Fruit fly (Drosophila melanogaster) whole organism, adult: Measurements from ENCODE around the gene Cad86C.
A peak's percentile ranks its signal among the peaks of the same experiment; 100 is the strongest.

ENCODE experiments used
- CG11617 ChIP-seq: fragments of 200-800 bp; sonication (Bioruptor generic); optimal IDR thresholded peaks from 2 replicates; lab custom pipeline; 2017; ENCODE audit warnings: mild to moderate bottlenecking, missing biosample characterization, missing genetic modification reagents, missing genetic modification characterization
- CG12768 ChIP-seq: fragments of 200-800 bp; sonication (Bioruptor generic); optimal IDR thresholded peaks from 2 replicates; lab custom pipeline; 2017; ENCODE audit warnings: missing biosample characterization, missing genetic modification characterization, mild to moderate bottlenecking, moderate library complexity, missing genetic modification reagents
- CG14711 ChIP-seq: fragments of 200-800 bp; sonication (Bioruptor generic); optimal IDR thresholded peaks from 2 replicates; lab custom pipeline; 2018; ENCODE audit warnings: missing biosample characterization, mild to moderate bottlenecking, missing genetic modification characterization, moderate library complexity
- CG1620 ChIP-seq: fragments of 200-800 bp; sonication (Bioruptor generic); optimal IDR thresholded peaks from 2 replicates; lab custom pipeline; 2016; ENCODE audit warnings: missing biosample characterization, missing genetic modification characterization
- CG33017 ChIP-seq: fragments of 200-800 bp; sonication (Bioruptor generic); optimal IDR thresholded peaks from 2 replicates; lab custom pipeline; 2018; ENCODE audit warnings: missing biosample characterization, mild to moderate bottlenecking, missing genetic modification characterization, moderate library complexity
- CG5204 ChIP-seq: fragments of 200-800 bp; sonication (Bioruptor generic); optimal IDR thresholded peaks from 2 replicates; lab custom pipeline; 2016; ENCODE audit warnings: missing biosample characterization, missing genetic modification characterization
- CG7045 ChIP-seq: fragments of 200-800 bp; sonication (Bioruptor generic); optimal IDR thresholded peaks from 2 replicates; lab custom pipeline; 2017; ENCODE audit warnings: missing biosample characterization, mild to moderate bottlenecking, missing genetic modification characterization
- CG7101 ChIP-seq: fragments of 200-800 bp; sonication (Bioruptor generic); optimal IDR thresholded peaks from 2 replicates; lab custom pipeline; 2018; ENCODE audit warnings: missing biosample characterization, mild to moderate bottlenecking, missing genetic modification characterization, moderate library complexity
- Clk ChIP-seq: fragments of 200-800 bp; sonication (Bioruptor generic); optimal IDR thresholded peaks from 2 replicates; lab custom pipeline; 2017; ENCODE audit warnings: missing biosample characterization, missing genetic modification characterization
- Crg-1 ChIP-seq: fragments of 200-800 bp; sonication (Bioruptor generic); optimal IDR thresholded peaks from 2 replicates; lab custom pipeline; 2016; ENCODE audit warnings: missing biosample characterization, missing genetic modification characterization
- Hr96 ChIP-seq: fragments of 200-800 bp; sonication (Bioruptor generic); optimal IDR thresholded peaks from 2 replicates; lab custom pipeline; 2016; ENCODE audit warnings: missing biosample characterization, missing genetic modification characterization
- Mnt ChIP-seq: fragments of 200-800 bp; sonication (Bioruptor generic); optimal IDR thresholded peaks from 2 replicates; lab custom pipeline; 2016; ENCODE audit warnings: missing biosample characterization, mild to moderate bottlenecking, missing genetic modification characterization
- bab1 ChIP-seq: fragments of 200-800 bp; sonication (Bioruptor generic); optimal IDR thresholded peaks from 3 replicates; lab custom pipeline; 2019; ENCODE audit warnings: missing biosample characterization, mild to moderate bottlenecking, missing genetic modification characterization, moderate library complexity
- cic ChIP-seq: fragments of 200-800 bp; sonication (Bioruptor generic); optimal IDR thresholded peaks from 2 replicates; lab custom pipeline; 2017; ENCODE audit warnings: missing biosample characterization, mild to moderate bottlenecking, missing genetic modification characterization, moderate library complexity
- cnc ChIP-seq, 2 experiments: fragments of >200 bp; optimal IDR thresholded peaks; 2 replicates each; lab custom pipeline; 2017
- kay ChIP-seq: fragments of 200-800 bp; sonication (Bioruptor generic); peaks from one replicate; lab custom pipeline; 2016; ENCODE audit warnings: missing biosample characterization, missing genetic modification characterization, borderline replicate concordance
- ovo ChIP-seq: fragments of 200-800 bp; sonication (Bioruptor generic); optimal IDR thresholded peaks from 2 replicates; lab custom pipeline; 2016; ENCODE audit warnings: missing biosample characterization, missing genetic modification characterization
- pad ChIP-seq: fragments of 200-800 bp; sonication (Bioruptor generic); optimal IDR thresholded peaks from 3 replicates; lab custom pipeline; 2017; ENCODE audit warnings: missing biosample characterization, missing genetic modification characterization, mild to moderate bottlenecking, moderate library complexity, missing genetic modification reagents
- tj ChIP-seq: fragments of 200-800 bp; sonication (Bioruptor generic); optimal IDR thresholded peaks from 3 replicates; lab custom pipeline; 2017; ENCODE audit warnings: missing biosample characterization, mild to moderate bottlenecking, missing genetic modification characterization, moderate library complexity
- toe ChIP-seq: fragments of 200-800 bp; sonication (Bioruptor generic); optimal IDR thresholded peaks from 2 replicates; lab custom pipeline; 2016; ENCODE audit warnings: missing biosample characterization, missing genetic modification characterization

Gene Cad86C

dm6 chr3R:10884031-10884677 lies 57.3 kb downstream of the Cad86C start:
- TF ChIP-seq Mnt (GFP tag; lab: Kevin White, UChicago), result no peak
- peak; percentile 7 for TF ChIP-seq CG12768
- TF ChIP-seq toe (GFP tag; lab: Kevin White, UChicago), result no peak
- no peak for TF ChIP-seq bab1 (GFP tag; lab: Kevin White, UChicago)
- TF ChIP-seq CG1620 (GFP tag; lab: Kevin White, UChicago), result no peak
- no peak for TF ChIP-seq kay (GFP tag; lab: Kevin White, UChicago)
- TF ChIP-seq CG33017 (tag; lab: Kevin White, UChicago), result peak; percentile 25

- no peak for TF ChIP-seq pad (GFP tag; lab: Kevin White, UChicago)
- no peak for TF ChIP-seq CG1620 (GFP tag; lab: Kevin White, UChicago)
- no peak for TF ChIP-seq CG7045 (GFP tag; lab: Kevin White, UChicago)
Measured at dm6 chr3R:10884678-10885421, 58.0 kb downstream of the Cad86C start, which contains the start of gene CG14696. CG14696 (minus strand) TSS chr3R:10885001.

- TF ChIP-seq CG11617 (no peak), Mnt (GFP tag; lab: Kevin White, UChicago) (peak; percentile 9), bab1 (GFP tag; lab: Kevin White, UChicago) (peak; percentile 30), cic (GFP tag; lab: Kevin White, UChicago) (peak; percentile 4)
Measured at dm6 chr3R:10885422-10886081, 58.7 kb downstream of the Cad86C start, which contains the start of gene Leash. Leash (plus strand) TSS chr3R:10885540.

dm6 chr3R:10886462-10887315 lies 59.8 kb downstream of the Cad86C start:
- TF ChIP-seq CG7045 (GFP tag; lab: Kevin White, UChicago), result peak; percentile 94
- TF ChIP-seq cnc (optimal IDR thresholded peaks at IDR 0.05; lab: Kevin White, UChicago), result no peak
- TF ChIP-seq CG14711 (tag; lab: Kevin White, UChicago), result peak; percentile 87
- TF ChIP-seq Hr96 (GFP tag; lab: Kevin White, UChicago), result peak; percentile 92
- peak; percentile 95 for TF ChIP-seq bab1 (GFP tag; lab: Kevin White, UChicago)
- TF ChIP-seq CG1620 (GFP tag; lab: Kevin White, UChicago), result peak; percentile 89
- TF ChIP-seq CG11617, result peak; percentile 97
- TF ChIP-seq tj (GFP tag; lab: Kevin White, UChicago), result peak; percentile 78
- TF ChIP-seq Mnt (GFP tag; lab: Kevin White, UChicago), result peak; percentile 83
- peak; percentile 97 for TF ChIP-seq CG5204
- peak; percentile 88 for TF ChIP-seq Clk (GFP tag; lab: Kevin White, UChicago)
- TF ChIP-seq CG7101 (tag; lab: Kevin White, UChicago), result peak; percentile 95
- peak; percentile 94 for TF ChIP-seq Crg-1 (GFP tag; lab: Kevin White, UChicago)
- TF ChIP-seq toe (GFP tag; lab: Kevin White, UChicago), result peak; percentile 92
- peak; percentile 79 for TF ChIP-seq ovo
- TF ChIP-seq pad (GFP tag; lab: Kevin White, UChicago), result peak; percentile 97
- TF ChIP-seq CG33017 (tag; lab: Kevin White, UChicago), result peak; percentile 94
- TF ChIP-seq cic (GFP tag; lab: Kevin White, UChicago), result peak; percentile 87
- TF ChIP-seq kay (GFP tag; lab: Kevin White, UChicago), result no peak
- TF ChIP-seq CG12768, result peak; percentile 94

dm6 chr3R:10888300-10888632 lies 61.4 kb downstream of the Cad86C start:
- TF ChIP-seq Mnt (GFP tag; lab: Kevin White, UChicago) (no peak), Hr96 (GFP tag; lab: Kevin White, UChicago) (no peak), CG7101 (tag; lab: Kevin White, UChicago) (no peak), bab1 (GFP tag; lab: Kevin White, UChicago) (no peak), toe (GFP tag; lab: Kevin White, UChicago) (no peak), ovo (no peak), pad (GFP tag; lab: Kevin White, UChicago) (no peak), Clk (GFP tag; lab: Kevin White, UChicago) (no peak), CG14711 (tag; lab: Kevin White, UChicago) (no peak), Crg-1 (GFP tag; lab: Kevin White, UChicago) (no peak), cnc (optimal IDR thresholded peaks at IDR 0.05; lab: Kevin White, UChicago) (no peak), kay (GFP tag; lab: Kevin White, UChicago) (no peak), CG12768 (no peak), CG1620 (GFP tag; lab: Kevin White, UChicago) (no peak), cic (GFP tag; lab: Kevin White, UChicago) (no peak), CG11617 (no peak)
